Worm (Caenorhabditis elegans) whole organism, young adult: Measurements from ENCODE around the gene C02B4.3.
A peak's percentile ranks its signal among the peaks of the same experiment; 100 is the strongest.

Experiments used
- B0261.1 ChIP-seq: sonication (generic microtip); optimal IDR thresholded peaks from 2 replicates; lab custom pipeline; 2016; ENCODE audit warnings: mild to moderate bottlenecking, missing genetic modification characterization, moderate library complexity, missing compliant biosample characterization
- B0336.3 ChIP-seq: fragments of 200-800 bp; sonication (Bioruptor generic); IDR thresholded peaks from 2 replicates; pipeline ENCODE4 v1.3.6; 2022; ENCODE audit warnings: missing genetic modification characterization, missing compliant biosample characterization
- D2030.7 ChIP-seq: fragments of 200-800 bp; sonication (Bioruptor generic); IDR thresholded peaks from 2 replicates; pipeline ENCODE4 v1.3.6; 2022; ENCODE audit warnings: missing genetic modification reagents, missing genetic modification characterization, missing compliant biosample characterization
- F10E7.11 ChIP-seq: sonication (generic microtip); optimal IDR thresholded peaks from 2 replicates; lab custom pipeline; 2017; ENCODE audit warnings: mild to moderate bottlenecking, missing genetic modification characterization, moderate library complexity, missing compliant biosample characterization
- F22D6.2 ChIP-seq: sonication (generic microtip); optimal IDR thresholded peaks from 2 replicates; lab custom pipeline; 2016; ENCODE audit warnings: mild to moderate bottlenecking, missing genetic modification characterization, missing compliant biosample characterization
- F49E8.2 ChIP-seq: sonication (generic microtip); optimal IDR thresholded peaks from 3 replicates; lab custom pipeline; 2017; ENCODE audit warnings: missing genetic modification characterization, mild to moderate bottlenecking, missing compliant biosample characterization, antibody characterized with exemption, moderate library complexity; ENCODE audit not compliant: insufficient read depth
- F57A8.1 ChIP-seq: fragments of 200-800 bp; sonication (Bioruptor generic); optimal IDR thresholded peaks from 2 replicates; lab custom pipeline; 2018; ENCODE audit warnings: mild to moderate bottlenecking, missing genetic modification characterization, moderate library complexity, missing compliant biosample characterization
- T07F8.4 ChIP-seq: sonication (generic microtip); optimal IDR thresholded peaks from 2 replicates; lab custom pipeline; 2016; ENCODE audit warnings: mild to moderate bottlenecking, missing genetic modification characterization, moderate library complexity, missing compliant biosample characterization
- Y53G8AR.9 ChIP-seq: fragments of 200-800 bp; sonication (Bioruptor generic); conservative IDR thresholded peaks from 2 replicates; pipeline ENCODE4 v1.3.6; 2022; ENCODE audit warnings: missing genetic modification reagents, missing genetic modification characterization, missing compliant biosample characterization
- Y56A3A.18 ChIP-seq: fragments of 200-800 bp; sonication (Bioruptor generic); IDR thresholded peaks from 2 replicates; pipeline ENCODE4 v1.3.6; 2022; ENCODE audit warnings: missing genetic modification reagents, missing genetic modification characterization, missing compliant biosample characterization
- akir-1 ChIP-seq: fragments of 200-800 bp; sonication (Bioruptor generic); optimal IDR thresholded peaks from 2 replicates; lab custom pipeline; 2018; ENCODE audit warnings: mild to moderate bottlenecking, missing genetic modification characterization, moderate library complexity, missing compliant biosample characterization
- ama-1 ChIP-seq, 3 experiments: fragments of 150-350 bp in 1 of 3; sonication (generic microtip) in 2 of 3; optimal IDR thresholded peaks; 2 replicates each; lab custom pipeline; 2014 to 2018; ENCODE audit warnings: missing biosample characterization in 2 of 3, missing genetic modification characterization in 2 of 3, missing genetic modification reagents in 2 of 3
- atf-7 ChIP-seq: sonication (generic microtip); optimal IDR thresholded peaks from 2 replicates; lab custom pipeline; 2017; ENCODE audit warnings: mild to moderate bottlenecking, missing genetic modification characterization, missing compliant biosample characterization
- athp-1 ChIP-seq: sonication (generic microtip); optimal IDR thresholded peaks from 2 replicates; lab custom pipeline; 2017; ENCODE audit warnings: mild to moderate bottlenecking, missing genetic modification characterization, missing compliant biosample characterization
- attf-6 ChIP-seq: fragments of 200-800 bp; sonication (Bioruptor generic); IDR thresholded peaks from 2 replicates; pipeline ENCODE4 v1.3.6; 2022; ENCODE audit warnings: missing genetic modification reagents, missing genetic modification characterization, missing compliant biosample characterization
- bed-1 ChIP-seq: fragments of 200-800 bp; sonication (Bioruptor generic); IDR thresholded peaks from 2 replicates; pipeline ENCODE4 v1.3.6; 2022; ENCODE audit warnings: missing genetic modification reagents, missing genetic modification characterization, missing compliant biosample characterization
- ccch-3 ChIP-seq: fragments of 200-800 bp; sonication (Bioruptor generic); optimal IDR thresholded peaks from 2 replicates; lab custom pipeline; 2018; ENCODE audit warnings: mild to moderate bottlenecking, missing genetic modification characterization, missing compliant biosample characterization
- cebp-1 ChIP-seq, 2 experiments: fragments of 200-800 bp in 1 of 2; sonication (Bioruptor generic) in 1 of 2; sonication (generic microtip) in 1 of 2; IDR thresholded peaks in 1 of 2; optimal IDR thresholded peaks in 1 of 2; 2 replicates each; pipeline versions ENCODE4 v1.3.6 to Lab custom; 2017 to 2022; ENCODE audit warnings: missing compliant biosample characterization in 2 of 2, missing genetic modification characterization in 2 of 2, mild to moderate bottlenecking in 1 of 2, missing genetic modification reagents in 1 of 2, moderate library complexity in 1 of 2
- ceh-27 ChIP-seq: fragments of 200-800 bp; sonication (Bioruptor generic); optimal IDR thresholded peaks from 2 replicates; lab custom pipeline; 2018; ENCODE audit warnings: mild to moderate bottlenecking, missing genetic modification characterization, moderate library complexity, missing compliant biosample characterization
- ceh-79 ChIP-seq: sonication (generic microtip); optimal IDR thresholded peaks from 2 replicates; lab custom pipeline; 2017; ENCODE audit warnings: mild to moderate bottlenecking, missing genetic modification characterization, missing compliant biosample characterization
- dox-1 ChIP-seq: fragments of 200-800 bp; sonication (Bioruptor generic); IDR thresholded peaks from 2 replicates; pipeline ENCODE4 v1.3.6; 2022; ENCODE audit warnings: missing genetic modification reagents, missing genetic modification characterization, missing compliant biosample characterization
- egl-44 ChIP-seq: fragments of 200-800 bp; sonication (Bioruptor generic); IDR thresholded peaks from 2 replicates; pipeline ENCODE4 v1.3.6; 2022; ENCODE audit warnings: missing genetic modification reagents, missing genetic modification characterization, missing compliant biosample characterization
- ekl-4 ChIP-seq: fragments of 200-800 bp; sonication (Bioruptor generic); IDR thresholded peaks from 2 replicates; pipeline ENCODE4 v1.3.6; 2022; ENCODE audit warnings: missing genetic modification reagents, missing genetic modification characterization, missing compliant biosample characterization
- gei-17 ChIP-seq: fragments of 200-800 bp; sonication (Bioruptor generic); optimal IDR thresholded peaks from 2 replicates; lab custom pipeline; 2018; ENCODE audit warnings: mild to moderate bottlenecking, missing genetic modification characterization, missing compliant biosample characterization
- hmg-1.2 ChIP-seq: fragments of 200-800 bp; sonication (Bioruptor generic); IDR thresholded peaks from 2 replicates; pipeline ENCODE4 v1.3.6; 2022; ENCODE audit warnings: missing genetic modification reagents, missing genetic modification characterization, missing compliant biosample characterization
- hrde-1 ChIP-seq: sonication (generic microtip); optimal IDR thresholded peaks from 2 replicates; lab custom pipeline; 2016; ENCODE audit warnings: missing genetic modification characterization, mild to moderate bottlenecking, missing compliant biosample characterization, moderate library complexity, missing genotype, missing genetic modification reagents, borderline replicate concordance
- lin-26 ChIP-seq: fragments of 200-800 bp; sonication (Bioruptor generic); IDR thresholded peaks from 2 replicates; pipeline ENCODE4 v1.3.6; 2022; ENCODE audit warnings: missing genetic modification reagents, missing genetic modification characterization, missing compliant biosample characterization
- lin-54 ChIP-seq: fragments of 200-800 bp; sonication (Bioruptor generic); optimal IDR thresholded peaks from 2 replicates; lab custom pipeline; 2018; ENCODE audit warnings: mild to moderate bottlenecking, missing genetic modification characterization, missing compliant biosample characterization
- lir-1 ChIP-seq: fragments of 200-800 bp; sonication (Bioruptor generic); conservative IDR thresholded peaks from 2 replicates; pipeline ENCODE4 v1.3.6; 2022; ENCODE audit warnings: missing genetic modification reagents, missing genetic modification characterization, missing compliant biosample characterization
- madf-10 ChIP-seq: sonication (generic microtip); optimal IDR thresholded peaks from 2 replicates; lab custom pipeline; 2016; ENCODE audit warnings: mild to moderate bottlenecking, missing genetic modification characterization, missing compliant biosample characterization
- snpc-3.4 ChIP-seq: sonication (generic microtip); optimal IDR thresholded peaks from 2 replicates; lab custom pipeline; 2017; ENCODE audit warnings: missing genetic modification characterization, mild to moderate bottlenecking, missing compliant biosample characterization, antibody characterized with exemption, moderate library complexity, missing genotype, missing genetic modification reagents
- snpc-4 ChIP-seq, 5 experiments: fragments of 150-350 bp in 1 of 5; sonication (generic microtip) in 4 of 5; optimal IDR thresholded peaks; 2 replicates each; lab custom pipeline; 2014 to 2018; ENCODE audit warnings: missing genetic modification characterization in 5 of 5, missing biosample characterization in 3 of 5, antibody characterized with exemption in 2 of 5, mild to moderate bottlenecking in 2 of 5, missing compliant biosample characterization in 2 of 5, missing genotype in 2 of 5, moderate library complexity in 2 of 5, missing genetic modification reagents in 1 of 5
- somi-1 ChIP-seq: fragments of 200-800 bp; sonication (Bioruptor generic); optimal IDR thresholded peaks from 2 replicates; lab custom pipeline; 2018; ENCODE audit warnings: mild to moderate bottlenecking, missing genetic modification characterization, missing compliant biosample characterization
- xnd-1 ChIP-seq: sonication (generic microtip); optimal IDR thresholded peaks from 2 replicates; lab custom pipeline; 2016; ENCODE audit warnings: missing genotype, missing genetic modification reagents, missing genetic modification characterization, missing compliant biosample characterization
- zim-3 ChIP-seq: sonication (generic microtip); optimal IDR thresholded peaks from 2 replicates; lab custom pipeline; 2017; ENCODE audit warnings: mild to moderate bottlenecking, missing genetic modification characterization, moderate library complexity, missing compliant biosample characterization
- ztf-26 ChIP-seq: sonication (generic microtip); optimal IDR thresholded peaks from 2 replicates; lab custom pipeline; 2017; ENCODE audit warnings: missing genetic modification characterization, missing compliant biosample characterization
- ztf-28 ChIP-seq: fragments of 200-800 bp; sonication (Bioruptor generic); IDR thresholded peaks from 2 replicates; pipeline ENCODE4 v1.3.6; 2022; ENCODE audit warnings: missing genetic modification reagents, missing genetic modification characterization, missing compliant biosample characterization
- ztf-6 ChIP-seq: fragments of 200-800 bp; sonication (Bioruptor generic); IDR thresholded peaks from 2 replicates; pipeline ENCODE4 v1.3.6; 2022; ENCODE audit warnings: missing genetic modification reagents, missing genetic modification characterization, missing compliant biosample characterization

C02B4.3 gene

DNA sequence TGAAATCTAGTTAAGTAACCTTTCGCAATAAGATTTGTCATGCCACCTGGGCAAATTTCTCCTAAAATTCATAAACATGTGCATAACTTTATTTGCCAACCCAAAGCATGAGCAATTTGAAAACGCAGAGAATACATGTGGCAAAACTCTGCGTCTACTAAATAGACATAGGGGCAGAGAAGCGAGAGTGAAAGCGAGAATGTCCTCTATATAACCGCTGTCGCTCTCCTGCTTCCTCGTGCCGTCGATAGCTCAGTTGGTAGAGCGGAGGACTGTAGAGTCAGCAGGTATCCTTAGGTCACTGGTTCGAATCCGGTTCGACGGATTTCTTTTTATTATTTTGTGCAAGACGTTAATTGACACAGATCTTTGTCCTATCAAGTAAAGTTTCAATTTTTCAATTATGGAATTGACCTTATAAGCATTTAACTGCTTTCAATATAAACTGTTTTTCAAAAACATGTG, 5.4 kb upstream of the C02B4.3 start (continued):
- TF ChIP-seq ccch-3 (GFP tag; lab: Kevin White, UChicago): peak; percentile 34
- TF ChIP-seq F22D6.2 (tag; lab: Kevin White, UChicago): peak; percentile 40
- TF ChIP-seq lin-26 (GFP tag; lab: Robert Waterston, UW): peak; percentile 96
- TF ChIP-seq dox-1 (GFP tag; lab: Robert Waterston, UW): peak; percentile 94

ce11 chrX:12664443-12664842, 4.8 kb upstream of the C02B4.3 start:
- 0 out of 2 replicates have a peak, but pooled peaks have one; percentile 18 for TF ChIP-seq attf-6
- no peak for TF ChIP-seq ztf-28 (GFP tag; lab: Robert Waterston, UW)
- peak; percentile 48 for TF ChIP-seq ama-1 (optimal IDR thresholded peaks at IDR 0.05; lab: Kevin White, UChicago)
- TF ChIP-seq ama-1 (GFP tag; optimal IDR thresholded peaks at IDR 0.05; lab: Kevin White, UChicago): no peak
- TF ChIP-seq, all 124 proteins: peak for 2

DNA sequence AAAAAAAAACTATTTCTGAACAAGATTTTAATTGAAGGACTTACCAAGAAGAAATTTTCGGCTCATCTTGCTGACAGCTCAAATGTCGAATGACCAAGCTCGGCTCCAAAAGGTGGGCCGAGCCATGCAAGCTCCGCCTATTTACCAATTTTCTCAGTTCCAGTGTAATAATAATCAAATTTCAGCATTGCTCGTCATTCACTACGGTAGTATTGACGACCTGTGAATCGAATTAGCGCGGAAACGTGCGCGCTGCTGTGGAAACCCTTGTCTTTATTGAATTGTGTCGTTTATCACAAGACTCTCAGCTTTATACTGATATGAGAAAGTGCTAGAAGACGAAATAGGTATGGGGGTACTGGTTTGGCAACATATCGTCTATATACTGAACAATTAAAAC, 3.9 kb upstream of the C02B4.3 start, which contains the start of gene nlp-76:
Gene nlp-76, minus strand, starts transcription at position 367 of the 400 bp plus-strand sequence.
- TF ChIP-seq Y53G8AR.9 (0 out of 2 replicates have a peak, but pooled peaks have one; percentile 18), athp-1 (tag; lab: Kevin White, UChicago) (peak; percentile 29), B0336.3 (GFP tag; lab: Robert Waterston, UW) (peak; percentile 29; the same call in 1 of the 2 replicates), ama-1 (optimal IDR thresholded peaks at IDR 0.05; lab: Kevin White, UChicago) (peak; percentile 49), ama-1 (GFP tag; optimal IDR thresholded peaks at IDR 0.05; lab: Kevin White, UChicago) (no peak), ztf-26 (peak; percentile 43), Y56A3A.18 (GFP tag; lab: Robert Waterston, UW) (no peak), ztf-6 (GFP tag; lab: Robert Waterston, UW) (no peak), somi-1 (GFP tag; lab: Kevin White, UChicago) (peak; percentile 36), ceh-79 (no peak), egl-44 (GFP tag; lab: Robert Waterston, UW) (peak; percentile 18; the same call in 1 of the 2 replicates), cebp-1 (GFP tag; IDR thresholded peaks at IDR 0.05; lab: Robert Waterston, UW) (no peak), cebp-1 (tag; optimal IDR thresholded peaks at IDR 0.05; lab: Kevin White, UChicago) (peak; percentile 56), dox-1 (GFP tag; lab: Robert Waterston, UW) (peak; percentile 15; the same call in 1 of the 2 replicates), lin-26 (GFP tag; lab: Robert Waterston, UW) (peak; percentile 20; the same call in 1 of the 2 replicates)

DNA sequence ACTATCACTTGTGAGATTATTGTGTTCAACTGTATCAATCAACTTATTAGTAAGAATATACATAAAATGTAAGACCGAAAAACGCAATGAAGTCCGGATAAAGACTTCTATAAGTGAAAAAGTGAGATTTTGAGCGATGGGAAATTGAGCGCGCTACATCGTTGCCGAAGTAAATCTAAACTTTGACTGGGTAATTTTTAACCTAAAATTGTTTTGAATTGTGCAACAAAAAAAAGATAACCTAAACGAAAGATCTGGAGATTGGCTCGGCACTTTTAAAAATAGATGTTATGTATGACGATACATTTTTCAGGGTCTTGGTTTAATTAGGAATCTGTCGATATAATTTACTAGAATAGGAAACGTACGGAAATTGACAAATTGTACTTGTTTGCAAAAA, 3.5 kb upstream of the C02B4.3 start:
- TF ChIP-seq bed-1 (GFP tag; lab: Robert Waterston, UW) (0 out of 2 replicates have a peak, but pooled peaks have one; percentile 9), F49E8.2 (tag; lab: Kevin White, UChicago) (no peak), lin-54 (GFP tag; lab: Kevin White, UChicago) (peak; percentile 8)

ce11 chrX:12661091-12661526, 1.5 kb upstream of the C02B4.3 start:
- TF ChIP-seq F57A8.1: no peak
- TF ChIP-seq akir-1 (GFP tag; lab: Kevin White, UChicago): no peak
- peak; percentile 75 for TF ChIP-seq D2030.7
- peak; percentile 75 for TF ChIP-seq ztf-26
- peak; percentile 50 for TF ChIP-seq T07F8.4 (tag; lab: Kevin White, UChicago)
- TF ChIP-seq ceh-27 (GFP tag; lab: Kevin White, UChicago): peak; percentile 76
- TF ChIP-seq atf-7 (tag; lab: Kevin White, UChicago): peak; percentile 69
- peak; percentile 79 for TF ChIP-seq snpc-3.4 (tag; lab: Kevin White, UChicago)
- peak; percentile 37 for TF ChIP-seq F22D6.2 (tag; lab: Kevin White, UChicago)
- TF ChIP-seq lir-1: peak; percentile 53
- peak; percentile 73 for TF ChIP-seq zim-3 (tag; lab: Kevin White, UChicago)
- TF ChIP-seq hmg-1.2 (GFP tag; lab: Robert Waterston, UW): peak; percentile 79
- TF ChIP-seq hrde-1 (tag; lab: Kevin White, UChicago): peak; percentile 86
- TF ChIP-seq F10E7.11: peak; percentile 23
- peak; percentile 71 for TF ChIP-seq madf-10
- peak; percentile 71 for TF ChIP-seq snpc-4 (GFP tag; optimal IDR thresholded peaks at IDR 0.05; lab: Kevin White, UChicago)
- TF ChIP-seq snpc-4 (tag; optimal IDR thresholded peaks at IDR 0.05; lab: Kevin White, UChicago): peak in 3 of 4 experiments; percentile 53 to 80 (median 70)
- peak; percentile 96 for TF ChIP-seq B0261.1
- TF ChIP-seq xnd-1 (tag; lab: Kevin White, UChicago): no peak
- TF ChIP-seq gei-17 (GFP tag; lab: Kevin White, UChicago): peak; percentile 69
- TF ChIP-seq ekl-4 (GFP tag; lab: Robert Waterston, UW): peak; percentile 61; the same call in 1 of the 2 replicates
